Worm (Caenorhabditis elegans): ENCODE results near the gene Y54G2A.28.
"Not testable (repeated sequence)": the region's sequence is repeated elsewhere in the genome, so short reads cannot be mapped to it uniquely, and the experiment has no call there.

Y54G2A.28 gene

ce11 chrIV:3050054-3050990, 38.1 kb upstream of the Y54G2A.28 start, which contains the start of gene eel-1:
Gene eel-1, minus strand, starts transcription at chrIV:3050104.
- TF ChIP-seq mab-5 (tag; optimal IDR thresholded peaks at IDR 0.05), result peak; percentile 96
- TF ChIP-seq nhr-12 (tag; optimal IDR thresholded peaks at IDR 0.05), result peak; percentile 23
- peak; percentile 95 for TF ChIP-seq sma-9 (GFP tag; optimal IDR thresholded peaks at IDR 0.05)
- TF ChIP-seq sma-9 (tag; optimal IDR thresholded peaks at IDR 0.05), result not testable (repeated sequence)
- TF ChIP-seq nhr-77 (tag; optimal IDR thresholded peaks at IDR 0.05), result peak; percentile 7
- TF ChIP-seq zag-1 (tag; optimal IDR thresholded peaks at IDR 0.05), result peak; percentile 47
- peak; percentile 88 for TF ChIP-seq crh-2 (tag; optimal IDR thresholded peaks at IDR 0.05)
- TF ChIP-seq lin-39 (tag; optimal IDR thresholded peaks at IDR 0.05), result peak; percentile 63
- TF ChIP-seq sma-3 (GFP tag; optimal IDR thresholded peaks at IDR 0.05), result peak; percentile 98
- TF ChIP-seq nhr-129 (tag; optimal IDR thresholded peaks at IDR 0.05), result peak; percentile 82
- peak; percentile 35 for TF ChIP-seq snpc-4 (tag; optimal IDR thresholded peaks at IDR 0.05)
- TF ChIP-seq lsy-2 (tag; optimal IDR thresholded peaks at IDR 0.05), result peak; percentile 98 to 99
- TF ChIP-seq F13H6.1 (tag; optimal IDR thresholded peaks at IDR 0.05), result peak; percentile 96
- peak; percentile 92 for TF ChIP-seq gmeb-1 (tag; optimal IDR thresholded peaks at IDR 0.05)
- TF ChIP-seq Y55F3AM.14 (GFP tag; optimal IDR thresholded peaks at IDR 0.05), result peak; percentile 91
- TF ChIP-seq nhr-25 (tag; optimal IDR thresholded peaks at IDR 0.05), result peak; percentile 90
- peak; percentile 83 for TF ChIP-seq ceh-82 (tag; optimal IDR thresholded peaks at IDR 0.05)
- TF ChIP-seq lin-13 (GFP tag; optimal IDR thresholded peaks at IDR 0.05), result peak; percentile 97
- peak; percentile 3 for TF ChIP-seq nhr-237 (tag; optimal IDR thresholded peaks at IDR 0.05)
- peak; percentile 56 for TF ChIP-seq egl-27 (tag; optimal IDR thresholded peaks at IDR 0.05)
- peak; percentile 75 for TF ChIP-seq lin-11 (tag; optimal IDR thresholded peaks at IDR 0.05)
- peak; percentile 91 for TF ChIP-seq sem-4 (tag; optimal IDR thresholded peaks at IDR 0.05)
- peak; percentile 66 for TF ChIP-seq fos-1 (tag; optimal IDR thresholded peaks at IDR 0.05)
- TF ChIP-seq unc-62 (GFP tag; optimal IDR thresholded peaks at IDR 0.05), result peak; percentile 29
- peak; percentile 61 for TF ChIP-seq ama-1 (optimal IDR thresholded peaks at IDR 0.05)
- peak; percentile 82 for TF ChIP-seq ztf-4 (tag; optimal IDR thresholded peaks at IDR 0.05)
- peak; percentile 21 to 72 for TF ChIP-seq mdl-1 (tag; optimal IDR thresholded peaks at IDR 0.05)
- 0 out of 2 replicates have a peak, but pooled peaks have one; percentile 63 for TF ChIP-seq ztf-1 (GFP tag; conservative IDR thresholded peaks at IDR 0.05)
- peak; percentile 60 for TF ChIP-seq nhr-10 (tag; optimal IDR thresholded peaks at IDR 0.05)
- TF ChIP-seq blmp-1 (tag; optimal IDR thresholded peaks at IDR 0.05; ENCODE audit: insufficient read depth), result peak; percentile 28
- peak; percentile 6 for TF ChIP-seq mbf-1 (tag; optimal IDR thresholded peaks at IDR 0.05)
- peak; percentile 80 for TF ChIP-seq C34F6.9 (tag; optimal IDR thresholded peaks at IDR 0.05)
- TF ChIP-seq ZK546.5 (tag; optimal IDR thresholded peaks at IDR 0.05), result peak; percentile 79
- TF ChIP-seq nhr-6 (tag; optimal IDR thresholded peaks at IDR 0.05), result peak; percentile 87
- peak; percentile 89 for TF ChIP-seq nhr-21 (tag; optimal IDR thresholded peaks at IDR 0.05)
- peak; percentile 84 for TF ChIP-seq unc-55 (GFP tag; optimal IDR thresholded peaks at IDR 0.05)

DNA sequence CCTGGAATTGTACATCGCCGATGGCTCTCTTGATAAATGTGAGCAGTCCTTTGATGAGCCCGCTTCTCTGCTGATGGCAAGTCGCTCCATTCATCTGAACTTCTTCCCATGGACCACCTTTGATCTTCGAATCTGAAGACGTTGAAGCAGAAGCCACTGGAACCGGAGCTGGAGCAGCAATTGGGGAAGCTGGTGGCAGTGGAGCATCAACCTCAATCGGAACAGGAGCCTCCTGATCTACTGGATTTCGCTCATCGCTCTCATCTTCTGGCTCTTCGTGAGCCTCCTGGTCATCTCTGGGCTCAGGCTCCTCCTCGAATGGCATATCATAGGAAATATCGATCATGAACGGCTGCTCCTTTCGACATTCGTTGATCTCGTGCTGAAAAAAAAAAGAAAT, 34.7 kb upstream of the Y54G2A.28 start:
- TF ChIP-seq skn-1 (tag; optimal IDR thresholded peaks at IDR 0.05) (no peak), unc-55 (GFP tag; optimal IDR thresholded peaks at IDR 0.05) (no peak), nhr-23 (tag; optimal IDR thresholded peaks at IDR 0.05) (no peak), nhr-129 (tag; optimal IDR thresholded peaks at IDR 0.05) (no peak), lin-13 (GFP tag; optimal IDR thresholded peaks at IDR 0.05) (no peak), zag-1 (tag; optimal IDR thresholded peaks at IDR 0.05) (no peak), sma-3 (GFP tag; optimal IDR thresholded peaks at IDR 0.05) (no peak), sma-9 (GFP tag; optimal IDR thresholded peaks at IDR 0.05) (no peak), sma-9 (tag; optimal IDR thresholded peaks at IDR 0.05) (no peak), lsy-2 (tag; optimal IDR thresholded peaks at IDR 0.05) (no peak), nhr-6 (tag; optimal IDR thresholded peaks at IDR 0.05) (no peak), elt-1 (tag; optimal IDR thresholded peaks at IDR 0.05) (no peak), nhr-21 (tag; optimal IDR thresholded peaks at IDR 0.05) (no peak), ZK546.5 (tag; optimal IDR thresholded peaks at IDR 0.05) (no peak), unc-39 (tag; optimal IDR thresholded peaks at IDR 0.05) (no peak), elt-3 (tag; optimal IDR thresholded peaks at IDR 0.05) (no peak), nhr-25 (tag; optimal IDR thresholded peaks at IDR 0.05) (no peak), aly-2 (tag; optimal IDR thresholded peaks at IDR 0.05) (no peak), F13H6.1 (tag; optimal IDR thresholded peaks at IDR 0.05) (no peak)

Data from whole organism, L2 larva.